Fruit fly (Drosophila melanogaster) whole organism, embryonic: ENCODE data around the gene CG43850.
A peak's percentile ranks its signal among the peaks of the same experiment; 100 is the strongest.

Experiments used
- Atf6 ChIP-seq: fragments of 200-800 bp; sonication (Bioruptor generic); IDR thresholded peaks from 2 replicates; pipeline ENCODE4 v1.3.6; 2022; ENCODE audit warnings: missing biosample characterization, missing genetic modification characterization
- Bgb ChIP-seq: fragments of 200-800 bp; sonication (Bioruptor generic); IDR thresholded peaks from 2 replicates; pipeline ENCODE4 v1.3.6; 2022; ENCODE audit warnings: missing biosample characterization, missing genetic modification characterization; ENCODE audit not compliant: partially characterized antibody
- Blimp-1 ChIP-seq: fragments of 200-800 bp; sonication (Bioruptor generic); optimal IDR thresholded peaks from 3 replicates; lab custom pipeline; 2018; ENCODE audit warnings: missing biosample characterization, missing genetic modification characterization, mild to moderate bottlenecking, moderate library complexity, missing genetic modification reagents
- CG10147 ChIP-seq: fragments of 200-800 bp; sonication (Bioruptor generic); optimal IDR thresholded peaks from 2 replicates; lab custom pipeline; 2019; ENCODE audit warnings: missing biosample characterization, mild to moderate bottlenecking, missing genetic modification characterization, moderate library complexity
- CG10267 ChIP-seq: fragments of 200-800 bp; sonication (Bioruptor generic); optimal IDR thresholded peaks from 2 replicates; lab custom pipeline; 2018; ENCODE audit warnings: missing biosample characterization, mild to moderate bottlenecking, missing genetic modification characterization, moderate library complexity
- CG10366 ChIP-seq: fragments of 200-800 bp; sonication (Bioruptor generic); IDR thresholded peaks from 2 replicates; pipeline ENCODE4 v1.3.6; 2022; ENCODE audit warnings: missing biosample characterization, missing genetic modification characterization
- CG10431 ChIP-seq: fragments of 200-800 bp; sonication (Bioruptor generic); optimal IDR thresholded peaks from 3 replicates; lab custom pipeline; 2018; ENCODE audit warnings: missing biosample characterization, mild to moderate bottlenecking, missing genetic modification characterization
- CG10565 ChIP-seq: fragments of 200-800 bp; sonication (Bioruptor generic); optimal IDR thresholded peaks from 3 replicates; lab custom pipeline; 2016; ENCODE audit warnings: missing biosample characterization, mild to moderate bottlenecking, missing genetic modification characterization
- CG12659 ChIP-seq: fragments of 200-800 bp; sonication (Bioruptor generic); optimal IDR thresholded peaks from 3 replicates; lab custom pipeline; 2017; ENCODE audit warnings: mild to moderate bottlenecking, missing biosample characterization, missing genetic modification reagents, missing genetic modification characterization
- CG12942 ChIP-seq: fragments of 200-800 bp; sonication (Bioruptor generic); optimal IDR thresholded peaks from 3 replicates; lab custom pipeline; 2016; ENCODE audit warnings: missing biosample characterization, missing genetic modification characterization
- CG13296 ChIP-seq: fragments of 200-800 bp; sonication (Bioruptor generic); optimal IDR thresholded peaks from 3 replicates; lab custom pipeline; 2018; ENCODE audit warnings: missing biosample characterization, mild to moderate bottlenecking, missing genetic modification characterization
- CG14667 ChIP-seq: fragments of 200-800 bp; sonication (Bioruptor generic); IDR thresholded peaks from 2 replicates; pipeline ENCODE4 v1.3.6; 2022; ENCODE audit warnings: missing biosample characterization, missing genetic modification characterization
- CG16813 ChIP-seq: fragments of 200-800 bp; sonication (Bioruptor generic); IDR thresholded peaks from 3 replicates; pipeline ENCODE4 v1.3.6; 2022; ENCODE audit warnings: missing biosample characterization, missing genetic modification characterization; ENCODE audit not compliant: partially characterized antibody
- CG18011 ChIP-seq: fragments of 200-800 bp; sonication (Bioruptor generic); optimal IDR thresholded peaks from 2 replicates; lab custom pipeline; 2017; ENCODE audit warnings: missing biosample characterization, missing genetic modification characterization, mild to moderate bottlenecking, moderate library complexity, missing genotype
- CG2129 ChIP-seq: fragments of 200-800 bp; sonication (Bioruptor generic); IDR thresholded peaks from 2 replicates; pipeline ENCODE4 v1.3.6; 2022; ENCODE audit warnings: missing biosample characterization, missing genetic modification characterization; ENCODE audit not compliant: partially characterized antibody
- CG2199 ChIP-seq: fragments of 200-800 bp; sonication (Bioruptor generic); IDR thresholded peaks from 3 replicates; pipeline ENCODE4 v1.3.6; 2022; ENCODE audit warnings: missing biosample characterization, missing genetic modification characterization
- CG34376 ChIP-seq: fragments of 200-800 bp; sonication (Bioruptor generic); optimal IDR thresholded peaks from 2 replicates; lab custom pipeline; 2018; ENCODE audit warnings: missing biosample characterization, mild to moderate bottlenecking, missing genetic modification characterization
- CG4360 ChIP-seq: fragments of 200-800 bp; sonication (Bioruptor generic); IDR thresholded peaks from 2 replicates; pipeline ENCODE4 v1.3.6; 2022; ENCODE audit warnings: missing biosample characterization, missing genetic modification characterization
- CG4424 ChIP-seq: fragments of 200-800 bp; sonication (Bioruptor generic); optimal IDR thresholded peaks from 3 replicates; lab custom pipeline; 2016; ENCODE audit warnings: missing biosample characterization, missing genetic modification characterization
- CG5245 ChIP-seq: fragments of 200-800 bp; sonication (Bioruptor generic); optimal IDR thresholded peaks from 3 replicates; lab custom pipeline; 2016; ENCODE audit warnings: missing biosample characterization, missing genetic modification characterization
- CG6813 ChIP-seq: fragments of 200-800 bp; sonication (Bioruptor generic); optimal IDR thresholded peaks from 2 replicates; lab custom pipeline; 2017; ENCODE audit warnings: missing biosample characterization, missing genetic modification characterization, mild to moderate bottlenecking, moderate library complexity, missing genetic modification reagents
- CG7839 ChIP-seq: fragments of 200-800 bp; sonication (Bioruptor generic); optimal IDR thresholded peaks from 3 replicates; lab custom pipeline; 2018; ENCODE audit warnings: missing biosample characterization, mild to moderate bottlenecking, missing genetic modification characterization, moderate library complexity
- CG8765 ChIP-seq: fragments of 200-800 bp; sonication (Bioruptor generic); IDR thresholded peaks from 2 replicates; pipeline ENCODE4 v1.3.6; 2022; ENCODE audit warnings: missing biosample characterization, missing genetic modification characterization
- CG8944 ChIP-seq: fragments of 200-800 bp; sonication (Bioruptor generic); optimal IDR thresholded peaks from 3 replicates; lab custom pipeline; 2016; ENCODE audit warnings: missing biosample characterization, missing genetic modification characterization
- CG9609 ChIP-seq: fragments of 200-800 bp; sonication (Bioruptor generic); optimal IDR thresholded peaks from 3 replicates; lab custom pipeline; 2016; ENCODE audit warnings: missing biosample characterization, missing genetic modification characterization
- CG9876 ChIP-seq: fragments of 200-800 bp; sonication (Bioruptor generic); optimal IDR thresholded peaks from 2 replicates; lab custom pipeline; 2016; ENCODE audit warnings: missing biosample characterization, missing genetic modification characterization
- E2f1 ChIP-seq: fragments of 200-800 bp; sonication (Bioruptor generic); IDR thresholded peaks from 2 replicates; pipeline ENCODE4 v1.3.6; 2022; ENCODE audit warnings: missing biosample characterization, missing genetic modification characterization
- Gsc ChIP-seq: fragments of 200-800 bp; sonication (Bioruptor generic); IDR thresholded peaks from 2 replicates; pipeline ENCODE4 v1.3.6; 2022; ENCODE audit warnings: missing biosample characterization, missing genetic modification characterization
- HHEX ChIP-seq: fragments of 200-800 bp; sonication (Bioruptor generic); optimal IDR thresholded peaks from 3 replicates; lab custom pipeline; 2017; ENCODE audit warnings: missing biosample characterization, mild to moderate bottlenecking, missing genetic modification characterization, missing genetic modification reagents
- Hmx ChIP-seq: fragments of 200-800 bp; sonication (Bioruptor generic); optimal IDR thresholded peaks from 2 replicates; lab custom pipeline; 2016; ENCODE audit warnings: missing biosample characterization, missing genetic modification characterization
- Hr51 ChIP-seq, 2 experiments: fragments of 200-800 bp; sonication (Bioruptor generic); optimal IDR thresholded peaks; 2 replicates in 1 of 2; 3 replicates in 1 of 2; lab custom pipeline; 2016 to 2018; ENCODE audit warnings: missing biosample characterization in 2 of 2, missing genetic modification characterization in 2 of 2, mild to moderate bottlenecking in 1 of 2, moderate library complexity in 1 of 2
- MESR4 ChIP-seq: fragments of 200-800 bp; sonication (Bioruptor generic); optimal IDR thresholded peaks from 2 replicates; lab custom pipeline; 2018; ENCODE audit warnings: missing biosample characterization, mild to moderate bottlenecking, missing genetic modification characterization, moderate library complexity
- Sox102F ChIP-seq: fragments of 200-800 bp; sonication (Bioruptor generic); optimal IDR thresholded peaks from 2 replicates; lab custom pipeline; 2018; ENCODE audit warnings: missing biosample characterization, mild to moderate bottlenecking, missing genetic modification characterization, moderate library complexity
- Taf1 ChIP-seq: fragments of 200-800 bp; sonication (Bioruptor generic); IDR thresholded peaks from 2 replicates; pipeline ENCODE4 v1.3.6; 2022; ENCODE audit warnings: missing biosample characterization, missing genetic modification characterization
- ac ChIP-seq: fragments of 200-800 bp; sonication (Bioruptor generic); optimal IDR thresholded peaks from 3 replicates; lab custom pipeline; 2017; ENCODE audit warnings: missing biosample characterization, mild to moderate bottlenecking, missing genetic modification characterization
- bab2 ChIP-seq: fragments of 200-800 bp; sonication (Bioruptor generic); optimal IDR thresholded peaks from 2 replicates; lab custom pipeline; 2016; ENCODE audit warnings: missing biosample characterization, missing genetic modification characterization
- btn ChIP-seq: fragments of 200-800 bp; sonication (Bioruptor generic); optimal IDR thresholded peaks from 2 replicates; lab custom pipeline; 2016; ENCODE audit warnings: missing biosample characterization, missing genetic modification characterization
- cas ChIP-seq: fragments of 200-800 bp; sonication (Bioruptor generic); IDR thresholded peaks from 2 replicates; pipeline ENCODE4 v1.3.6; 2022; ENCODE audit warnings: missing biosample characterization, missing genetic modification characterization
- dati ChIP-seq: fragments of 200-800 bp; sonication (Bioruptor generic); IDR thresholded peaks from 2 replicates; pipeline ENCODE4 v1.3.6; 2022; ENCODE audit warnings: missing biosample characterization, missing genetic modification characterization
- gcm2 ChIP-seq: fragments of 200-800 bp; sonication (Bioruptor generic); optimal IDR thresholded peaks from 2 replicates; lab custom pipeline; 2016; ENCODE audit warnings: missing biosample characterization, missing genetic modification characterization
- hth ChIP-seq: fragments of >200 bp; optimal IDR thresholded peaks from 2 replicates; lab custom pipeline; 2017; ENCODE audit warnings: inconsistent platforms
- knrl ChIP-seq: fragments of 200-800 bp; sonication (Bioruptor generic); IDR thresholded peaks from 3 replicates; pipeline ENCODE4 v1.3.6; 2022; ENCODE audit warnings: missing biosample characterization, missing genetic modification characterization; ENCODE audit not compliant: partially characterized antibody
- lilli ChIP-seq: fragments of 200-800 bp; sonication (Bioruptor generic); optimal IDR thresholded peaks from 3 replicates; lab custom pipeline; 2016; ENCODE audit warnings: missing biosample characterization, missing genetic modification characterization
- pan ChIP-seq, 4 experiments: fragments of >200 bp in 3 of 4; fragments of 200-800 bp in 1 of 4; sonication (Bioruptor generic) in 1 of 4; optimal IDR thresholded peaks in 3 of 4; IDR thresholded peaks in 1 of 4; 2 replicates each; pipeline versions ENCODE4 v1.3.6 to Lab custom; 2017 to 2022; ENCODE audit warnings: missing biosample characterization in 2 of 4, missing genetic modification characterization in 2 of 4, mixed read lengths in 1 of 4
- repo ChIP-seq: fragments of 200-800 bp; sonication (Bioruptor generic); optimal IDR thresholded peaks from 2 replicates; lab custom pipeline; 2016; ENCODE audit warnings: missing biosample characterization, missing genetic modification characterization
- run ChIP-seq: fragments of 200-800 bp; sonication (Bioruptor generic); optimal IDR thresholded peaks from 3 replicates; lab custom pipeline; 2018; ENCODE audit warnings: missing biosample characterization, mild to moderate bottlenecking, missing genetic modification characterization
- salm ChIP-seq: fragments of 200-800 bp; sonication (Bioruptor generic); optimal IDR thresholded peaks from 2 replicates; lab custom pipeline; 2018; ENCODE audit warnings: missing biosample characterization, mild to moderate bottlenecking, missing genetic modification characterization
- sd ChIP-seq: fragments of 200-800 bp; sonication (Bioruptor generic); optimal IDR thresholded peaks from 3 replicates; lab custom pipeline; 2018; ENCODE audit warnings: missing biosample characterization, mild to moderate bottlenecking, missing genetic modification characterization, moderate library complexity
- sna ChIP-seq: fragments of 200-800 bp; sonication (Bioruptor generic); IDR thresholded peaks from 2 replicates; pipeline ENCODE4 v1.3.6; 2022; ENCODE audit warnings: missing biosample characterization, missing genetic modification characterization; ENCODE audit not compliant: partially characterized antibody

CG43850 gene

dm6 chr2L:13378488-13378964 is 36.7 kb upstream of the CG43850 start, which contains the start of the genes CG9302 and beta'COP (continued):
- TF ChIP-seq lilli (GFP tag; lab: Kevin White, UChicago) (peak; percentile 77), Taf1 (GFP tag; lab: Robert Waterston, UW) (0 out of 2 replicates have a peak, but pooled peaks have one; percentile 24), sna (GFP tag; lab: Robert Waterston, UW) (no peak; the same call in 1 of the 2 replicates), Bgb (peak; percentile 62), sd (no peak), CG4360 (GFP tag; lab: Robert Waterston, UW) (no peak), CG7839 (tag; lab: Kevin White, UChicago) (peak; percentile 75), CG4424 (GFP tag; lab: Kevin White, UChicago) (peak; percentile 68), Hmx (GFP tag; lab: Kevin White, UChicago) (no peak), CG10431 (peak; percentile 17), run (no peak), CG10147 (peak; percentile 78), repo (no peak), CG34376 (no peak), ac (no peak), Sox102F (no peak), salm (no peak), CG5245 (GFP tag; lab: Kevin White, UChicago) (peak; percentile 31), CG8944 (peak; percentile 43), Blimp-1 (GFP tag; lab: Kevin White, UChicago) (no peak), CG2199 (GFP tag; lab: Robert Waterston, UW) (0 out of 3 replicates have a peak, but pooled peaks have one; percentile 25), dati (GFP tag; lab: Robert Waterston, UW) (no peak), Gsc (GFP tag; lab: Robert Waterston, UW) (no peak), CG6813 (GFP tag; lab: Kevin White, UChicago) (no peak), pan (optimal IDR thresholded peaks at IDR 0.05; lab: Kevin White, UChicago) (peak in 1 of 2 experiments; percentile 72), pan (GFP tag; optimal IDR thresholded peaks at IDR 0.05 in 1 of 2, IDR thresholded peaks at IDR 0.05 in 1 of 2) (peak; percentile 47 to 72), CG9609 (GFP tag; lab: Kevin White, UChicago) (no peak), gcm2 (GFP tag; lab: Kevin White, UChicago) (no peak), hth (lab: Kevin White, UChicago) (no peak), MESR4 (no peak), bab2 (peak; percentile 48), Hr51 (GFP tag; optimal IDR thresholded peaks at IDR 0.05; lab: Kevin White, UChicago) (peak in 1 of 2 experiments; percentile 38), CG12942 (GFP tag; lab: Kevin White, UChicago) (peak; percentile 52), CG18011 (GFP tag; lab: Kevin White, UChicago) (peak; percentile 24), CG10267 (peak; percentile 70), CG9876 (peak; percentile 34), btn (GFP tag; lab: Kevin White, UChicago) (no peak), CG16813 (GFP tag; lab: Robert Waterston, UW) (peak; percentile 72), Atf6 (GFP tag; lab: Robert Waterston, UW) (no peak), E2f1 (GFP tag; lab: Robert Waterston, UW) (no peak), CG8765 (GFP tag; lab: Robert Waterston, UW) (peak; percentile 15; the same call in 1 of the 2 replicates), CG13296 (GFP tag; lab: Kevin White, UChicago) (no peak), HHEX (GFP tag; lab: Kevin White, UChicago) (peak; percentile 54), CG2129 (GFP tag; lab: Robert Waterston, UW) (no peak), CG10565 (no peak), CG10366 (GFP tag; lab: Robert Waterston, UW) (peak; percentile 41; the same call in 1 of the 2 replicates), cas (no peak), CG12659 (GFP tag; lab: Kevin White, UChicago) (peak; percentile 89), knrl (GFP tag; lab: Robert Waterston, UW) (peak; percentile 82), CG14667 (GFP tag; lab: Robert Waterston, UW) (no peak)
